Worm (Caenorhabditis elegans): Measurements from ENCODE around the gene pct-1.

DNA sequence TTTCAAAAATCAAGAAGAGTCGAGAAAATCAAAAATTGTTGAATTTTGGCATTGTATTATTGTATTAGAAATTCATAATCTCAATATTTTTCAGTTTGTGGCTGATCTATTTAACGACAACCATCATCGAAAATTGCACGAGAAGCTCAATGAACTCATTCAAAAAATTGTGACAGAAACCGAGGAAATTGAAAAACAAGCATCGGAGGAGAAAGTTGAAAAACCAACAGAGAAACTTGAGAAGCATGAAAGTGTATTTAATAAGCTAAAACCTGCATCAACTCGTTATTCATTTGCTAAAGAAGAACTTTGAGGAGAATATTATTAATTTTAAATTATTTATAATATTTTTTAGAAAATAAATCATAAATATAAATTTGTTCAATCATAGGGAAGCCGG lies 49.4 kb upstream of the pct-1 start, which contains the start of gene ceph-41:
- TF ChIP-seq pha-4 (GFP tag; IDR thresholded peaks at IDR 0.05) (no peak), pha-4 (tag; optimal IDR thresholded peaks at IDR 0.05) (no peak), ctbp-1 (GFP tag; IDR thresholded peaks at IDR 0.05) (no peak), unc-62 (GFP tag; optimal IDR thresholded peaks at IDR 0.05 in 1 of 2) (no peak), unc-62 (tag; optimal IDR thresholded peaks at IDR 0.05) (no peak), set-16 (GFP tag; IDR thresholded peaks at IDR 0.05) (no peak), zip-2 (tag; optimal IDR thresholded peaks at IDR 0.05) (no peak), nhr-76 (tag; optimal IDR thresholded peaks at IDR 0.05) (no peak), lin-39 (tag; optimal IDR thresholded peaks at IDR 0.05) (no peak), daf-12 (tag; optimal IDR thresholded peaks at IDR 0.05) (no peak)

Measured in whole organism, L4 larva.